Worm (Caenorhabditis elegans): ENCODE measurements around the gene lgc-1.

ce11 chrV:4151400-4151799 lies 16.6 kb downstream of the lgc-1 start:
- peak; percentile 48; the same call in 1 of the 2 replicates for TF ChIP-seq flt-1 (GFP tag; IDR thresholded peaks at IDR 0.05)
- no peak for TF ChIP-seq cog-1 (tag; optimal IDR thresholded peaks at IDR 0.05)

Data from whole organism, midembryonic.